Worm (Caenorhabditis elegans): ENCODE measurements around the gene C05D11.5.

Gene C05D11.5

ce11 chrIII:6452683-6453082 is 40.9 kb upstream of the C05D11.5 start:
- TF ChIP-seq hlh-1 (tag; optimal IDR thresholded peaks at IDR 0.05), result peak; percentile 63
- peak; percentile 65 for TF ChIP-seq mep-1 (tag; optimal IDR thresholded peaks at IDR 0.05)
- TF ChIP-seq lsy-2 (tag; optimal IDR thresholded peaks at IDR 0.05), result peak; percentile 24
- no peak for TF ChIP-seq flh-1 (GFP tag; optimal IDR thresholded peaks at IDR 0.05)
- peak; percentile 17 for TF ChIP-seq lin-13 (tag; optimal IDR thresholded peaks at IDR 0.05)
- no peak for TF ChIP-seq sptf-1 (tag; optimal IDR thresholded peaks at IDR 0.05)
- TF ChIP-seq ceh-39 (tag; optimal IDR thresholded peaks at IDR 0.05), result peak; percentile 47
- no peak for TF ChIP-seq nhr-237 (tag; optimal IDR thresholded peaks at IDR 0.05)

ce11 chrIII:6452278-6452677 is 40.5 kb upstream of the C05D11.5 start, which contains the start of gene set-1:
Gene set-1 (minus strand): TSS chrIII:6452378.
- TF ChIP-seq unc-62 (GFP tag; optimal IDR thresholded peaks at IDR 0.05) (no peak), drap-1 (GFP tag; optimal IDR thresholded peaks at IDR 0.05) (no peak), cnd-1 (tag; optimal IDR thresholded peaks at IDR 0.05) (no peak), ces-1 (GFP tag; optimal IDR thresholded peaks at IDR 0.05) (no peak), ham-2 (GFP tag; optimal IDR thresholded peaks at IDR 0.05) (no peak), lsy-2 (tag; optimal IDR thresholded peaks at IDR 0.05) (no peak), mab-5 (tag; optimal IDR thresholded peaks at IDR 0.05) (no peak), nhr-76 (tag; optimal IDR thresholded peaks at IDR 0.05) (no peak), nhr-28 (tag; optimal IDR thresholded peaks at IDR 0.05) (no peak), pha-4 (tag; optimal IDR thresholded peaks at IDR 0.05) (no peak), lin-13 (tag; optimal IDR thresholded peaks at IDR 0.05) (no peak), nhr-2 (tag; optimal IDR thresholded peaks at IDR 0.05) (no peak), unc-39 (tag; optimal IDR thresholded peaks at IDR 0.05) (no peak)

- TF ChIP-seq elt-1 (tag; optimal IDR thresholded peaks at IDR 0.05; ENCODE audit: borderline replicate concordance, insufficient read depth) (no peak), nhr-12 (tag; optimal IDR thresholded peaks at IDR 0.05) (no peak)
These were observed 38.8 kb upstream of the C05D11.5 start, which contains the start of gene T26A5.6 for ce11 chrIII:6450596-6450995. Gene T26A5.6 (minus strand): TSS chrIII:6450696.

ce11 chrIII:6449854-6450253 is 38.0 kb upstream of the C05D11.5 start:
- TF ChIP-seq drap-1 (GFP tag; optimal IDR thresholded peaks at IDR 0.05), result no peak
- no peak for TF ChIP-seq zip-8 (tag; optimal IDR thresholded peaks at IDR 0.05)
- TF ChIP-seq nhr-28 (tag; optimal IDR thresholded peaks at IDR 0.05), result no peak
- no peak for TF ChIP-seq unc-62 (GFP tag; optimal IDR thresholded peaks at IDR 0.05)
- no peak for TF ChIP-seq lsy-2 (tag; optimal IDR thresholded peaks at IDR 0.05)
- TF ChIP-seq nhr-76 (tag; optimal IDR thresholded peaks at IDR 0.05), result no peak
- no peak for TF ChIP-seq ceh-43 (GFP tag; optimal IDR thresholded peaks at IDR 0.05)
- TF ChIP-seq ztf-11 (tag; optimal IDR thresholded peaks at IDR 0.05), result no peak
- no peak for TF ChIP-seq lin-13 (tag; optimal IDR thresholded peaks at IDR 0.05)
- no peak for TF ChIP-seq pha-4 (tag; optimal IDR thresholded peaks at IDR 0.05)

ce11 chrIII:6447521-6447920 is 35.7 kb upstream of the C05D11.5 start:
- no peak for TF ChIP-seq elt-3 (tag; optimal IDR thresholded peaks at IDR 0.05)
- TF ChIP-seq lin-13 (tag; optimal IDR thresholded peaks at IDR 0.05), result no peak
- TF ChIP-seq hlh-1 (tag; optimal IDR thresholded peaks at IDR 0.05), result peak; percentile 75
- no peak for TF ChIP-seq lin-32 (GFP tag; optimal IDR thresholded peaks at IDR 0.05)
- no peak for TF ChIP-seq snpc-4 (tag; optimal IDR thresholded peaks at IDR 0.05)
- no peak for TF ChIP-seq bed-3 (GFP tag; optimal IDR thresholded peaks at IDR 0.05)
- TF ChIP-seq nhr-237 (tag; optimal IDR thresholded peaks at IDR 0.05), result peak; percentile 10
- TF ChIP-seq zip-8 (tag; optimal IDR thresholded peaks at IDR 0.05), result peak; percentile 27

ce11 chrIII:6446807-6447206 is 35.0 kb upstream of the C05D11.5 start, which contains the start of gene let-721:
Gene let-721 (minus strand): TSS chrIII:6446907.
- TF ChIP-seq elt-3 (tag; optimal IDR thresholded peaks at IDR 0.05) (no peak), nhr-2 (tag; optimal IDR thresholded peaks at IDR 0.05) (no peak), nhr-76 (tag; optimal IDR thresholded peaks at IDR 0.05) (no peak), bed-3 (GFP tag; optimal IDR thresholded peaks at IDR 0.05) (no peak), ham-2 (GFP tag; optimal IDR thresholded peaks at IDR 0.05) (no peak), drap-1 (GFP tag; optimal IDR thresholded peaks at IDR 0.05) (no peak), mls-2 (tag; optimal IDR thresholded peaks at IDR 0.05) (no peak), nhr-12 (tag; optimal IDR thresholded peaks at IDR 0.05) (no peak), mab-5 (tag; optimal IDR thresholded peaks at IDR 0.05) (no peak), lin-32 (GFP tag; optimal IDR thresholded peaks at IDR 0.05) (no peak), lin-13 (tag; optimal IDR thresholded peaks at IDR 0.05) (no peak), ceh-83 (GFP tag; optimal IDR thresholded peaks at IDR 0.05) (no peak), sptf-1 (tag; optimal IDR thresholded peaks at IDR 0.05) (no peak)

Measured in whole organism, mixed stage, embryonic.